Worm (Caenorhabditis elegans): Measurements from ENCODE around the gene srz-74.

ce11 chrIV:16329159-16329558 lies at the start of gene srz-74:
- TF ChIP-seq ZK546.5 (tag; optimal IDR thresholded peaks at IDR 0.05) (no peak), nhr-23 (tag; optimal IDR thresholded peaks at IDR 0.05) (no peak), elt-2 (tag; optimal IDR thresholded peaks at IDR 0.05) (no peak), ama-1 (optimal IDR thresholded peaks at IDR 0.05) (no peak), unc-62 (GFP tag; optimal IDR thresholded peaks at IDR 0.05) (no peak), nhr-77 (tag; optimal IDR thresholded peaks at IDR 0.05) (no peak), unc-39 (tag; optimal IDR thresholded peaks at IDR 0.05) (no peak), snpc-4 (tag; optimal IDR thresholded peaks at IDR 0.05) (no peak)
